Worm (Caenorhabditis elegans): ENCODE measurements around the gene clc-27.

The clc-27 gene

ce11 chrIII:1037173-1037572 lies 29.0 kb downstream of the clc-27 start, which contains the start of the genes chin-1 and BE0003N10.1 (continued):
- TF ChIP-seq nhr-28 (tag; optimal IDR thresholded peaks at IDR 0.05) (no peak), mab-9 (GFP tag; IDR thresholded peaks at IDR 0.05) (no peak), ets-5 (GFP tag; IDR thresholded peaks at IDR 0.05) (no peak), ceh-88 (GFP tag; IDR thresholded peaks at IDR 0.05) (no peak), sox-4 (tag; optimal IDR thresholded peaks at IDR 0.05) (no peak), snu-23 (GFP tag; optimal IDR thresholded peaks at IDR 0.05) (peak; percentile 65), C16A3.4 (tag; optimal IDR thresholded peaks at IDR 0.05) (peak; percentile 12), aly-2 (tag; optimal IDR thresholded peaks at IDR 0.05) (peak; percentile 7), sptf-1 (tag; optimal IDR thresholded peaks at IDR 0.05) (no peak), nhr-76 (tag; optimal IDR thresholded peaks at IDR 0.05) (no peak), hlh-17 (GFP tag; optimal IDR thresholded peaks at IDR 0.05; ENCODE audit: borderline replicate concordance) (no peak), blmp-1 (tag; optimal IDR thresholded peaks at IDR 0.05) (peak; percentile 39), snpc-4 (tag; optimal IDR thresholded peaks at IDR 0.05) (no peak), ztf-11 (tag; optimal IDR thresholded peaks at IDR 0.05) (no peak), unc-86 (tag; optimal IDR thresholded peaks at IDR 0.05) (no peak), pqm-1 (tag; optimal IDR thresholded peaks at IDR 0.05) (no peak), lin-39 (tag; optimal IDR thresholded peaks at IDR 0.05) (peak; percentile 85), mep-1 (tag; optimal IDR thresholded peaks at IDR 0.05) (peak; percentile 85), fos-1 (tag; optimal IDR thresholded peaks at IDR 0.05) (no peak), nhr-19 (GFP tag; conservative IDR thresholded peaks at IDR 0.05) (peak; percentile 52), rnt-1 (tag; optimal IDR thresholded peaks at IDR 0.05) (peak; percentile 67)

DNA sequence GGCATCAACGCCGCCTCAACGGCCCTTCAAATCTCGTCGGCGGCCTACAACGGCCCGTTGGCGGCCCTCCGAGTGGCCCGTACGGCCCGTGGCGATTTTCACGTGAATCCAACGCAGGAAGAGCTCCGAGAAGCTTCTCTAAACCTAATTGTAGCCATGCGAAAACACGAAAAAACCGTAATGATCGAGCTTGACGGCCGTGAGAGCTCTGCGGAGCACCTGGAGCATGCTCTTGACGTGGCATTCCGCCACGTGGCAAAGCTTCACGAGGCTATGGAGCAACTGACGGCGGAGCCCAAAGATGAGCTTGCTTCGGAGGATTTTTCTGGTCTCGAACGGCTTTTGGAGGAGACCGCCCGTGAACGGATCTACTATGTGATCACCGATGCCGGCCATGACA lies 31.9 kb downstream of the clc-27 start:
- TF ChIP-seq unc-98 (GFP tag; IDR thresholded peaks at IDR 0.05) (no peak), lin-39 (tag; optimal IDR thresholded peaks at IDR 0.05) (no peak)

DNA sequence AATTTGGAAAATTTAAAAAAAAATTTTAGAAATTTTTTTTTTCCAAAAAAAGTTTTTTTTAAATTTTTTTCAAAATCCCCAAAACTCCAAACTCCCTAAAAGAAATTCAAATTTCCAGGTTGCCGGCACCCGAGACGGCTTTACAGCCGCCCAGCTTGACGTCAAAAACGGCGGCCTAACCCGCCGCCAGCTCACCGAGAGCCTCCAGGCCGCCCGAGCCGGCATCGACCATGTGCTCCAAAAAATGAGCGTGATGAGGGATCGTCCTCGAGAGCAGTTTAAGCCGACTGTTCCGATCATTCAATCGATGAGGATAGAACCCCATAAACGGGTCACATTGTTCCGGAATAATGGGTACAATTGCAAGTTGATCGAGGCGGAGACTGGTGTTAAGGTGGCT lies 35.6 kb downstream of the clc-27 start:
- TF ChIP-seq lin-35 (GFP tag; optimal IDR thresholded peaks at IDR 0.05), result no peak
- no peak for TF ChIP-seq rnt-1 (tag; optimal IDR thresholded peaks at IDR 0.05)
- TF ChIP-seq lin-13 (GFP tag; optimal IDR thresholded peaks at IDR 0.05), result no peak
- TF ChIP-seq zag-1 (tag; optimal IDR thresholded peaks at IDR 0.05), result no peak
- TF ChIP-seq nhr-11 (tag; optimal IDR thresholded peaks at IDR 0.05), result no peak
- TF ChIP-seq ceh-8 (GFP tag; optimal IDR thresholded peaks at IDR 0.05), result no peak
- no peak for TF ChIP-seq tlp-1 (tag; optimal IDR thresholded peaks at IDR 0.05)
- TF ChIP-seq lir-3 (tag; optimal IDR thresholded peaks at IDR 0.05; ENCODE audit: poor library complexity), result no peak
- TF ChIP-seq pax-3 (tag; optimal IDR thresholded peaks at IDR 0.05), result no peak
- no peak for TF ChIP-seq nhr-85 (tag)
- TF ChIP-seq C16A3.4 (tag; optimal IDR thresholded peaks at IDR 0.05), result no peak
- TF ChIP-seq egl-13 (tag; optimal IDR thresholded peaks at IDR 0.05), result no peak
- TF ChIP-seq nhr-12 (tag; optimal IDR thresholded peaks at IDR 0.05), result no peak
- TF ChIP-seq zip-4 (GFP tag; optimal IDR thresholded peaks at IDR 0.05), result no peak
- no peak for TF ChIP-seq elt-2 (tag; optimal IDR thresholded peaks at IDR 0.05)

- TF ChIP-seq ceh-88 (GFP tag; IDR thresholded peaks at IDR 0.05) (no peak), isw-1 (GFP tag; IDR thresholded peaks at IDR 0.05) (no peak), C16A3.4 (tag; optimal IDR thresholded peaks at IDR 0.05) (no peak), fkh-8 (tag; optimal IDR thresholded peaks at IDR 0.05) (no peak), tbx-2 (tag; optimal IDR thresholded peaks at IDR 0.05) (no peak), ceh-8 (GFP tag; optimal IDR thresholded peaks at IDR 0.05) (no peak), ceh-90 (tag; optimal IDR thresholded peaks at IDR 0.05) (no peak), C04F5.9 (tag; optimal IDR thresholded peaks at IDR 0.05) (no peak), nhr-19 (GFP tag; conservative IDR thresholded peaks at IDR 0.05) (no peak), egl-27 (tag; optimal IDR thresholded peaks at IDR 0.05) (no peak), hlh-17 (GFP tag; optimal IDR thresholded peaks at IDR 0.05; ENCODE audit: borderline replicate concordance) (no peak), dsc-1 (tag; optimal IDR thresholded peaks at IDR 0.05) (no peak), blmp-1 (tag; optimal IDR thresholded peaks at IDR 0.05) (no peak), C34B4.2 (tag; optimal IDR thresholded peaks at IDR 0.05) (no peak), jun-1 (tag; optimal IDR thresholded peaks at IDR 0.05) (no peak), pqm-1 (tag; optimal IDR thresholded peaks at IDR 0.05) (no peak), hlh-4 (tag; optimal IDR thresholded peaks at IDR 0.05) (no peak)
These were observed 43.7 kb downstream of the clc-27 start for ce11 chrIII:1051877-1052276.

Data from whole organism, L1 larva.